Fruit fly (Drosophila melanogaster) S2 (cell line): Measurements from ENCODE around the gene CG32544.

Experiments used
- CG8478 ChIP-seq: fragments of >200 bp; optimal IDR thresholded peaks from 2 replicates; lab custom pipeline; 2018
- CTCF ChIP-seq, 2 experiments: fragments of >200 bp; optimal IDR thresholded peaks; 2 replicates each; lab custom pipeline; 2018

dm6 chrX:18869489-18870132, 9.5 kb downstream of the CG32544 start:
- no peak for TF ChIP-seq CTCF (optimal IDR thresholded peaks at IDR 0.05; lab: Kevin White, UChicago)
- TF ChIP-seq CG8478 (lab: Kevin White, UChicago) = no peak
